Fruit fly (Drosophila melanogaster) whole organism, prepupa: Measurements from ENCODE around the gene Prosbeta3.

Experiments
- CG10631 ChIP-seq: fragments of 200-800 bp; sonication (Bioruptor generic); optimal IDR thresholded peaks from 2 replicates; lab custom pipeline; 2016; ENCODE audit warnings: missing biosample characterization, missing genetic modification characterization
- CG11762 ChIP-seq: fragments of 200-800 bp; sonication (Bioruptor generic); optimal IDR thresholded peaks from 3 replicates; lab custom pipeline; 2016; ENCODE audit warnings: missing biosample characterization, missing genetic modification characterization; ENCODE audit not compliant: insufficient read depth
- CG16779 ChIP-seq: fragments of 200-800 bp; sonication (Bioruptor generic); optimal IDR thresholded peaks from 3 replicates; lab custom pipeline; 2017; ENCODE audit warnings: missing biosample characterization, mild to moderate bottlenecking, missing genetic modification characterization
- CG6854 ChIP-seq: fragments of 200-800 bp; sonication (Bioruptor generic); optimal IDR thresholded peaks from 2 replicates; lab custom pipeline; 2017; ENCODE audit warnings: missing biosample characterization, mild to moderate bottlenecking, missing genetic modification characterization
- CG7368 ChIP-seq: fragments of 200-800 bp; sonication (Bioruptor generic); optimal IDR thresholded peaks from 3 replicates; lab custom pipeline; 2016; ENCODE audit warnings: missing biosample characterization, missing genetic modification characterization
- Eip78C ChIP-seq: fragments of 200-800 bp; sonication (Bioruptor generic); peaks from one replicate; lab custom pipeline; 2016; ENCODE audit warnings: missing biosample characterization, missing genetic modification characterization
- Gug ChIP-seq: fragments of 200-800 bp; sonication (Bioruptor generic); IDR thresholded peaks from 2 replicates; pipeline ENCODE4 v1.3.6; 2022; ENCODE audit warnings: missing biosample characterization, missing genetic modification characterization
- eg ChIP-seq: fragments of 200-800 bp; sonication (Bioruptor generic); IDR thresholded peaks from 3 replicates; pipeline ENCODE4 v1.3.6; 2022; ENCODE audit warnings: missing biosample characterization, missing genetic modification characterization

DNA sequence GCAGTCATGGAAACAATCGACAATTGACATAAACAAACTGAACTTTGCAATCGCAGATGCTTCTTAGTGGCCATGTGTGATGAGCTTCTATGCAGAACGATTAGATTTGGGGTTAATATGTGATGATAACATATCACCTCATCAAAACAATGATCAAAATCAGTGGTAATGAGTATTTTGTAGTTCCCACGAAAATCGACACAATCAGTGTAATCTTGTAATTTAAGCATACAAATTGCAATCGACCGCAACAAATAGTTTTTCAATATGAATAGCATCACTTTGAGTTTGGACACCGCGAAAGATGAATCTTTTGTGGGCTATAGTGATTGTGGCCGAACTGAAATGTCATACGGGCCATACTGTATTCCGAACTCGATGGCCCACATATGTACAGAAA, 8.6 kb downstream of the Prosbeta3 start, which contains the start of gene CG11977:
- TF ChIP-seq eg (GFP tag; lab: Robert Waterston, UW) (no peak), CG7368 (GFP tag; lab: Kevin White, UChicago) (no peak), CG10631 (GFP tag; lab: Kevin White, UChicago) (no peak), Eip78C (GFP tag; lab: Kevin White, UChicago) (no peak), CG16779 (tag; lab: Kevin White, UChicago) (no peak), Gug (GFP tag; lab: Robert Waterston, UW) (no peak), CG11762 (GFP tag; lab: Kevin White, UChicago) (no peak), CG6854 (GFP tag; lab: Kevin White, UChicago) (no peak)
